Worm (Caenorhabditis elegans) whole organism, midembryonic: ENCODE measurements around the gene acr-2.

Experiments
- T22C8.4 ChIP-seq: fragments of 200-800 bp; sonication (Bioruptor generic); IDR thresholded peaks from 2 replicates; pipeline ENCODE4 v1.3.6; 2022; ENCODE audit warnings: missing genetic modification characterization, missing compliant biosample characterization
- cog-1 ChIP-seq: sonication (generic microtip); optimal IDR thresholded peaks from 2 replicates; lab custom pipeline; 2016; ENCODE audit warnings: missing genetic modification characterization, missing compliant biosample characterization
- flt-1 ChIP-seq: fragments of 200-800 bp; sonication (Bioruptor generic); IDR thresholded peaks from 2 replicates; pipeline ENCODE4 v1.3.6; 2022; ENCODE audit warnings: missing genetic modification characterization, missing compliant biosample characterization
- klf-2 ChIP-seq: fragments of 200-800 bp; sonication (Bioruptor generic); conservative IDR thresholded peaks from 2 replicates; pipeline ENCODE4 v1.3.6; 2022; ENCODE audit warnings: missing genetic modification reagents, missing genetic modification characterization, missing compliant biosample characterization
- med-1 ChIP-seq: sonication (generic microtip); optimal IDR thresholded peaks from 2 replicates; lab custom pipeline; 2017; ENCODE audit warnings: missing genetic modification characterization, mild to moderate bottlenecking, missing compliant biosample characterization, antibody characterized with exemption, missing genetic modification reagents; ENCODE audit not compliant: insufficient read depth
- ref-1 ChIP-seq: fragments of 200-800 bp; sonication (Bioruptor generic); conservative IDR thresholded peaks from 2 replicates; pipeline ENCODE4 v1.3.6; 2022; ENCODE audit warnings: missing genetic modification reagents, missing genetic modification characterization, missing compliant biosample characterization
- tab-1 ChIP-seq: fragments of 200-800 bp; sonication (Bioruptor generic); IDR thresholded peaks from 2 replicates; pipeline ENCODE4 v1.3.6; 2022; ENCODE audit warnings: missing genetic modification characterization, missing compliant biosample characterization
- ztf-23 ChIP-seq: fragments of 200-800 bp; sonication (Bioruptor generic); IDR thresholded peaks from 2 replicates; pipeline ENCODE4 v1.3.6; 2022; ENCODE audit warnings: missing genetic modification reagents, missing genetic modification characterization, missing compliant biosample characterization
- ztf-29 ChIP-seq: fragments of 200-800 bp; sonication (Bioruptor generic); IDR thresholded peaks from 2 replicates; pipeline ENCODE4 v1.3.6; 2022; ENCODE audit warnings: missing genetic modification reagents, missing genetic modification characterization, missing compliant biosample characterization

acr-2 gene

ce11 chrX:6702249-6702648 is at the start of gene acr-2:
acr-2 (plus strand) TSS chrX:6702549.
- TF ChIP-seq ref-1 (GFP tag; lab: Robert Waterston, UW), result no peak
- no peak for TF ChIP-seq T22C8.4 (GFP tag; lab: Robert Waterston, UW)
- TF ChIP-seq cog-1 (tag; lab: Kevin White, UChicago), result no peak
- no peak for TF ChIP-seq ztf-29 (GFP tag; lab: Robert Waterston, UW)

ce11 chrX:6653173-6653572 is 49.2 kb upstream of the acr-2 start:
- TF ChIP-seq ref-1 (GFP tag; lab: Robert Waterston, UW) (no peak), flt-1 (GFP tag; lab: Robert Waterston, UW) (no peak), klf-2 (no peak), tab-1 (GFP tag; lab: Robert Waterston, UW) (no peak), cog-1 (tag; lab: Kevin White, UChicago) (no peak), med-1 (no peak), T22C8.4 (GFP tag; lab: Robert Waterston, UW) (no peak), ztf-23 (GFP tag; lab: Robert Waterston, UW) (no peak), ztf-29 (GFP tag; lab: Robert Waterston, UW) (no peak)

ce11 chrX:6654139-6654538 is 48.2 kb upstream of the acr-2 start:
- no peak for TF ChIP-seq ref-1 (GFP tag; lab: Robert Waterston, UW)
- TF ChIP-seq T22C8.4 (GFP tag; lab: Robert Waterston, UW), result no peak

- TF ChIP-seq T22C8.4 (GFP tag; lab: Robert Waterston, UW) (no peak), med-1 (no peak), flt-1 (GFP tag; lab: Robert Waterston, UW) (no peak), ztf-23 (GFP tag; lab: Robert Waterston, UW) (no peak), cog-1 (tag; lab: Kevin White, UChicago) (no peak), klf-2 (no peak), tab-1 (GFP tag; lab: Robert Waterston, UW) (no peak), ztf-29 (GFP tag; lab: Robert Waterston, UW) (no peak), ref-1 (GFP tag; lab: Robert Waterston, UW) (no peak)
These were observed 47.2 kb upstream of the acr-2 start, which contains the start of gene nhr-173 for ce11 chrX:6655163-6655562. nhr-173 (plus strand) TSS chrX:6655528.

DNA sequence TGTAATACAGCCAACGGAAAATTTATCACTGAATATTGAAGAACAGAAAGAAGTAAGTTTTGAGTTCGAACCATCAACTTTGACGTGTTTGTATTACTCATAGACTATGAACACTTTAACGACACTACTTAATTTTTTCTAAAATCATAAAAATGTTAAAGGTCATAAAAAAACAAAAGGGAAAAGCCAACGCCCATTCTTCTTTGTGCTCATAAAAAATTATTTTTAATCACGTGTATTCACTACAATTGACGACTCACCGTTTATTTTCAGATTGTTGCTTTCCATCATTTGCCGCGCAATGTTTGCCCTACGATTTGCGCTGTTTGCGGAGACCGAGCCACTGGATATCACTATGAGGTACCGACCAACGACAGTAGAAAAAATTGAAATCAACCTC is 46.1 kb upstream of the acr-2 start:
- TF ChIP-seq klf-2 (no peak), cog-1 (tag; lab: Kevin White, UChicago) (no peak), ref-1 (GFP tag; lab: Robert Waterston, UW) (no peak), ztf-29 (GFP tag; lab: Robert Waterston, UW) (no peak), T22C8.4 (GFP tag; lab: Robert Waterston, UW) (no peak), flt-1 (GFP tag; lab: Robert Waterston, UW) (no peak), ztf-23 (GFP tag; lab: Robert Waterston, UW) (no peak), tab-1 (GFP tag; lab: Robert Waterston, UW) (no peak), med-1 (no peak)

- no peak for TF ChIP-seq tab-1 (GFP tag; lab: Robert Waterston, UW)
These were observed 45.6 kb upstream of the acr-2 start for ce11 chrX:6656770-6657169.

- no peak for TF ChIP-seq ztf-23 (GFP tag; lab: Robert Waterston, UW)
- no peak for TF ChIP-seq T22C8.4 (GFP tag; lab: Robert Waterston, UW)
- TF ChIP-seq flt-1 (GFP tag; lab: Robert Waterston, UW), result no peak
- no peak for TF ChIP-seq cog-1 (tag; lab: Kevin White, UChicago)
- TF ChIP-seq tab-1 (GFP tag; lab: Robert Waterston, UW), result no peak
These were observed 40.1 kb upstream of the acr-2 start for ce11 chrX:6662267-6662666.

DNA sequence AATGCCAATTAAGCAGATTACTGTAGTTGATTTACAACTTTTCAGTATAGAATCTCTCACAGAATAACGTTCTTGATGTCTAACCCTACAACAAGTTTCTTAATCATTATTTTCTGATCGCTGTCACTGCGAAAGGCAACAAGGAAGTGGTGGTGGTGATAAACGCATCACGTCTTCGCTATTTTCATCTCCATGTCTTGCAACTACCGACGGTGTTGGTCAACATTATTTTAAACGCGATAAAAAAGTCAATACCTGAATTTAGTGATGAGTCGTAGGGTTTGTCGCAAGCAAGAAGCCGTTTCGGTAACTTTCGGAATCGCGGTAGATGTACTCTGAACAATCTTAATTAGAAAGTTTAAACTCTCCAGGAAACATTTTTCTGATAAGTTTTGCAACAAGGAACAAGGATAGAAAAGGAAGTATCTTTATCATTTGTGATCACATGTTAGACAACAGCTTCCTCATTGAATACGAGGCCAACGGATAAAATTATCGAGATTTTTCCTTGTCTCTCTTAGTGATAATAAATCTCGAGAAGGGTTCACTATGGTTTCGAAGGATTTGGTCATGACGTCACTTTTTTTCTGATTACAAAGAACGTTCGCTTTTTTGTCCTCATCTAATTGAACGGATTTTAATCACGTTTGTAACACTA is 38.4 kb upstream of the acr-2 start:
- TF ChIP-seq ref-1 (GFP tag; lab: Robert Waterston, UW) (no peak), ztf-29 (GFP tag; lab: Robert Waterston, UW) (no peak), cog-1 (tag; lab: Kevin White, UChicago) (no peak), klf-2 (no peak), T22C8.4 (GFP tag; lab: Robert Waterston, UW) (no peak), flt-1 (GFP tag; lab: Robert Waterston, UW) (no peak), tab-1 (GFP tag; lab: Robert Waterston, UW) (no peak)

DNA sequence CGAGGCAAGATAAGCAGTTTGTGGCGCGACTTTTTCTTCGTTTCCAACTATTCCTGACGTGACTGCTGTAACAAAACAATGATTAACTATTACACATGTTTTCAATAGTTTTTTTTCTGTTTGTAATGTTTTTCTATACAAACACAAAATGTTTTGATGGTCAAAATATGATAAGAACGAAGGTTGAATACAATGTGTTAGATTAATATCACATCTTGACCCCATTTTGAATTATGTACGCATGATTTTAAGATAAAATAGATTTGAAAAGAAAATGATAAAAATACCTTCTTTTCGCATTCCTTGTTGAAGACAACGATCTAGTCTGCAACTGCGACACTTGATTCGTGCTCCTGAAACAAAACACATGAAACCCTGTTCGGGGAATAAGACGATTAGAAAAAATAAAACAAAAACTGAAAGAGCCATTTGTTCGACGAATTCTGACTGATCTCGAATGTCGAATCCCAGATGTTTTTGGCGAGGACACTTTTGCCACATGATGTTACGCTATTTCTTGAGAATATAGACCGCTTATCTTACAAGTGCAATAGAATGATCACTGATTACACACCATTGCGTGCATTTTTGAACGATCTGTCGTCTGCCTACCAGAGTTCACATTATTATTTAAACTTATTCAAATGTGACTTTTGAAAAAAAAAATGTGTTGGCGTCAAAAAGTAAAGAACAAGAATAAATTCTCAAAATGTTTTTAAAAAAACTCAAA is 37.1 kb upstream of the acr-2 start:
- no peak for TF ChIP-seq med-1
- no peak for TF ChIP-seq T22C8.4 (GFP tag; lab: Robert Waterston, UW)
- no peak for TF ChIP-seq flt-1 (GFP tag; lab: Robert Waterston, UW)
- TF ChIP-seq cog-1 (tag; lab: Kevin White, UChicago), result no peak
- no peak for TF ChIP-seq ztf-29 (GFP tag; lab: Robert Waterston, UW)
- TF ChIP-seq ztf-23 (GFP tag; lab: Robert Waterston, UW), result no peak
- TF ChIP-seq klf-2, result no peak
- TF ChIP-seq ref-1 (GFP tag; lab: Robert Waterston, UW), result no peak
- TF ChIP-seq tab-1 (GFP tag; lab: Robert Waterston, UW), result no peak

ce11 chrX:6667468-6667867 is 34.9 kb upstream of the acr-2 start:
- TF ChIP-seq flt-1 (GFP tag; lab: Robert Waterston, UW) (no peak), T22C8.4 (GFP tag; lab: Robert Waterston, UW) (no peak), ref-1 (GFP tag; lab: Robert Waterston, UW) (no peak), tab-1 (GFP tag; lab: Robert Waterston, UW) (no peak), med-1 (no peak), cog-1 (tag; lab: Kevin White, UChicago) (no peak), ztf-29 (GFP tag; lab: Robert Waterston, UW) (no peak), klf-2 (no peak), ztf-23 (GFP tag; lab: Robert Waterston, UW) (no peak)
